Fruit fly (Drosophila melanogaster): ENCODE measurements around the gene CG13081.

Gene CG13081

DNA sequence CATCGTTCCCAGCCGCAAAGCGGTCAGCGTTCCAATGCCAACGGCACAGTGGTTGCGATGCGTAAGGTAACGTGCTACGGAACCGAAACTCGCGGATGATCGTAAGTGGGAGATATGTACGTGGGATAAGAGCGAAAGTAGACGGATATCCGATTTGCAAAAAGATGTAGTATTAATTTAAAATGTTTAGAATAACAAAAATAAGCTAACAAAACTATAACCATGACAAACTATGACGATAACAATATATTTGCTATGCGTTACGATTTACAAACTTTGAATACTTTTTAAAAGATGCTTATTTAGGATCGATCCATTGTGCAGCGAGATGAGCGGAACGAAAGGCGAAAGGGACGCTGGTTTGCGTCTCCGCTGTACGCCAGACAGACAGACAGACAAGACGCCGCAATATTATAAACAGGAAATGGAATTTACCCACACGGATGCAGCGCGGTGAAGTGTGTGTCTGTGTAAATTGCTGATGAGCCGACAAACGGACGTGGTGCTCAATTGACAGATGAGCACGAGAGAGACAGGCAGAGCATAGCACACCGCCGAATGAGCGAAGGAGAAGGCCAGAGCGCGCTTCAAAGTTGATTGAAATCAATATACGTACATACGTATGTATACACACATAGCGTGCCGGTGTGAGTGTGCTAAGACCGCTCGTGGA, 35.4 kb downstream of the CG13081 start:
- TF ChIP-seq ss (GFP tag; optimal IDR thresholded peaks at IDR 0.05) (peak; percentile 87 to 93), Sox15 (GFP tag; optimal IDR thresholded peaks at IDR 0.05) (peak; percentile 94), Hr38 (GFP tag; optimal IDR thresholded peaks at IDR 0.05) (no peak), fd85E (GFP tag; optimal IDR thresholded peaks at IDR 0.05) (peak; percentile 60), CG3032 (tag; optimal IDR thresholded peaks at IDR 0.05) (peak; percentile 96), cyc (GFP tag; optimal IDR thresholded peaks at IDR 0.05) (peak; percentile 97), topi (GFP tag; optimal IDR thresholded peaks at IDR 0.05) (peak; percentile 98), CG32006 (GFP tag; optimal IDR thresholded peaks at IDR 0.05) (peak; percentile 99), pdm3 (GFP tag; optimal IDR thresholded peaks at IDR 0.05) (peak; percentile 97), Smox (GFP tag; optimal IDR thresholded peaks at IDR 0.05) (peak; percentile 96), CG16779 (tag; optimal IDR thresholded peaks at IDR 0.05) (peak; percentile 94), CG15336 (GFP tag; IDR thresholded peaks at IDR 0.05) (peak; percentile 96), Eip78C (GFP tag) (peak; percentile 99), CG34406 (GFP tag; optimal IDR thresholded peaks at IDR 0.05) (peak; percentile 95), esn (GFP tag; optimal IDR thresholded peaks at IDR 0.05) (peak; percentile 97), CG10631 (GFP tag; optimal IDR thresholded peaks at IDR 0.05) (peak; percentile 98), CG10669 (GFP tag; optimal IDR thresholded peaks at IDR 0.05) (peak; percentile 97), Gug (GFP tag; IDR thresholded peaks at IDR 0.05) (peak; percentile 93), Eip93F (GFP tag; optimal IDR thresholded peaks at IDR 0.05) (no peak), CG11902 (GFP tag; optimal IDR thresholded peaks at IDR 0.05) (peak; percentile 93), CG9139 (GFP tag; optimal IDR thresholded peaks at IDR 0.05) (peak; percentile 70), Ets96B (tag; optimal IDR thresholded peaks at IDR 0.05) (peak; percentile 97), CG6854 (GFP tag; optimal IDR thresholded peaks at IDR 0.05) (peak; percentile 74), Lpt (GFP tag; optimal IDR thresholded peaks at IDR 0.05) (peak; percentile 93), fd59A (GFP tag; optimal IDR thresholded peaks at IDR 0.05) (peak; percentile 96), CG6808 (GFP tag; optimal IDR thresholded peaks at IDR 0.05) (peak; percentile 94), dsx (GFP tag; optimal IDR thresholded peaks at IDR 0.05; ENCODE audit: poor library complexity, severe bottlenecking) (peak; percentile 89), Met (GFP tag; optimal IDR thresholded peaks at IDR 0.05) (peak; percentile 97), CG1621 (tag; optimal IDR thresholded peaks at IDR 0.05) (peak; percentile 98), CG3919 (GFP tag; optimal IDR thresholded peaks at IDR 0.05) (peak; percentile 97), Hr39 (GFP tag; optimal IDR thresholded peaks at IDR 0.05) (peak; percentile 97), Blimp-1 (GFP tag; optimal IDR thresholded peaks at IDR 0.05) (peak; percentile 93), net (GFP tag; optimal IDR thresholded peaks at IDR 0.05) (peak; percentile 97), fkh (GFP tag; optimal IDR thresholded peaks at IDR 0.05) (peak; percentile 79), CG4318 (GFP tag; optimal IDR thresholded peaks at IDR 0.05) (peak; percentile 99), vri (GFP tag; optimal IDR thresholded peaks at IDR 0.05) (peak; percentile 89), CG11762 (GFP tag; optimal IDR thresholded peaks at IDR 0.05; ENCODE audit: insufficient read depth) (peak; percentile 95), OdsH (GFP tag; optimal IDR thresholded peaks at IDR 0.05) (peak; percentile 97), Sox14 (GFP tag; optimal IDR thresholded peaks at IDR 0.05) (peak; percentile 98), CG6163 (GFP tag; IDR thresholded peaks at IDR 0.05) (peak; percentile 94), dac (GFP tag; optimal IDR thresholded peaks at IDR 0.05) (peak; percentile 97), eg (GFP tag; IDR thresholded peaks at IDR 0.05) (peak; percentile 94), Sox102F (GFP tag; optimal IDR thresholded peaks at IDR 0.05) (peak; percentile 96), lz (GFP tag; optimal IDR thresholded peaks at IDR 0.05) (peak; percentile 97), CG8319 (GFP tag; optimal IDR thresholded peaks at IDR 0.05) (peak; percentile 95), CG8119 (GFP tag; IDR thresholded peaks at IDR 0.05) (peak; percentile 97), CG7368 (GFP tag; optimal IDR thresholded peaks at IDR 0.05) (peak; percentile 93), svp (GFP tag) (peak; percentile 98), salr (GFP tag; optimal IDR thresholded peaks at IDR 0.05) (peak; percentile 92 to 98), CG6276 (GFP tag; optimal IDR thresholded peaks at IDR 0.05) (peak; percentile 96), Ets21C (GFP tag; optimal IDR thresholded peaks at IDR 0.05) (peak; percentile 95)
